Fruit fly (Drosophila melanogaster) whole organism, pupa: ENCODE data around the gene CG7457.

Source experiments
- CG8159 ChIP-seq: fragments of 200-800 bp; sonication (Bioruptor generic); optimal IDR thresholded peaks from 3 replicates; lab custom pipeline; 2018; ENCODE audit warnings: missing biosample characterization, mild to moderate bottlenecking, missing genetic modification characterization, moderate library complexity
- EcR ChIP-seq: fragments of 200-800 bp; sonication (Bioruptor generic); optimal IDR thresholded peaks from 3 replicates; lab custom pipeline; 2019; ENCODE audit warnings: missing biosample characterization, missing genetic modification characterization, mild to moderate bottlenecking, moderate library complexity, missing genetic modification reagents

DNA sequence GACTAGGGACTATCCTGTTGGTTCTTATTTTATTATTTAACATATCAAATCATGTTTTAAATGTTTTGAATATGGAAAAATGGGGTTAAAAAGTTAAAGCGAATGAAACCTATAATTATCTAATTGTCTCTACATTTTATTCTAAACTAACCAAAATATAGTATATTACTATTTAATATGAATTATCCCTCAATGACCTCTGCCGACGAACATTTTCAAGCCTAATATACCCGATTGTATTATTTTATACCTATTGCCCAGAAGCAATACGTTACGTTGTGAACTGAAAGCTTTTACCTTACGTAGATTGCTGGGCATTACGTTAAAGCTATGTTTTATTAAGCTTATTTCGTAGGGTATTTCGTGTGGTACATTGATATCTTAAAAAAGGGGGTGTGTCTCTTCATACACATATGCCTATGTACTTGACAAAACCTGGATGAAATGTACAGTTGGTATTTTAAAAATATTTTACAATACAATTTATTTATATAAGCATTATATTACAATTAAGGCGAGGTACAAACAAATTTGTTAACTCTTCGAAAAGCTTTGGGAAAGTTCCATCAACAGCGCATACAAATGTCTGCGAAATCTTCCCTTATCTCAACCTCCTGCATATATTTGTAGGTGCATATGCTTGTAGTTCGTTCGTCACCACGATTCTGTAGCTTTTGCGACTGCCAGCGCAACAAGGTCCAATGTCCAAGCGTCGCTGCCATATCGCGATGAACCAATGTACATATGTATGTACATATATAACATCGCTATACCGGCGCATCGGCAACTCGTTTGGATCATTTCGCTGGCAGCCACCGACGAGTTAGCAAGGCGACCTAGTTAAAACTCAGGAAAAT lies 7.5 kb downstream of the CG7457 start, which contains the start of gene Mcad:
- TF ChIP-seq EcR (GFP tag; lab: Kevin White, UChicago) (peak; percentile 72), CG8159 (peak; percentile 96)
